Worm (Caenorhabditis elegans): Measurements from ENCODE around the gene nlp-34.

Gene nlp-34

ce11 chrV:3974361-3974760 is 4.6 kb downstream of the nlp-34 start, which contains the start of gene str-82:
TSS of gene str-82 (plus strand) at chrV:3974661.
- no peak for TF ChIP-seq pes-1 (GFP tag; IDR thresholded peaks at IDR 0.05)
- TF ChIP-seq tbx-11 (GFP tag; IDR thresholded peaks at IDR 0.05): no peak
- no peak for TF ChIP-seq hmg-4 (GFP tag; optimal IDR thresholded peaks at IDR 0.05)
- TF ChIP-seq aly-1 (tag; optimal IDR thresholded peaks at IDR 0.05): no peak
- TF ChIP-seq sea-1 (GFP tag; conservative IDR thresholded peaks at IDR 0.05): no peak
- no peak for TF ChIP-seq tbx-37 (GFP tag; conservative IDR thresholded peaks at IDR 0.05)
- TF ChIP-seq F13C5.2 (tag; optimal IDR thresholded peaks at IDR 0.05): no peak
- TF ChIP-seq ama-1 (optimal IDR thresholded peaks at IDR 0.05): no peak
- no peak for TF ChIP-seq ets-7 (tag; optimal IDR thresholded peaks at IDR 0.05)
- no peak for TF ChIP-seq B0310.2 (tag; optimal IDR thresholded peaks at IDR 0.05)
- no peak for TF ChIP-seq ceh-36 (tag; optimal IDR thresholded peaks at IDR 0.05)
- no peak for TF ChIP-seq tra-4 (tag; optimal IDR thresholded peaks at IDR 0.05)
- TF ChIP-seq ceh-13 (GFP tag; optimal IDR thresholded peaks at IDR 0.05): no peak
- no peak for TF ChIP-seq hnd-1 (tag; optimal IDR thresholded peaks at IDR 0.05)
- TF ChIP-seq hmbx-1 (tag; optimal IDR thresholded peaks at IDR 0.05): no peak
- no peak for TF ChIP-seq scrt-1 (GFP tag; IDR thresholded peaks at IDR 0.05)
- no peak for TF ChIP-seq flt-1 (GFP tag; IDR thresholded peaks at IDR 0.05)

- no peak for TF ChIP-seq hnd-1 (tag; optimal IDR thresholded peaks at IDR 0.05)
- TF ChIP-seq F13C5.2 (tag; optimal IDR thresholded peaks at IDR 0.05): no peak
- no peak for TF ChIP-seq flt-1 (GFP tag; IDR thresholded peaks at IDR 0.05)
- no peak for TF ChIP-seq tbx-11 (GFP tag; IDR thresholded peaks at IDR 0.05)
- TF ChIP-seq aly-1 (tag; optimal IDR thresholded peaks at IDR 0.05): no peak
- no peak for TF ChIP-seq tbx-37 (GFP tag; conservative IDR thresholded peaks at IDR 0.05)
- TF ChIP-seq ets-7 (tag; optimal IDR thresholded peaks at IDR 0.05): no peak
- TF ChIP-seq hmg-4 (GFP tag; optimal IDR thresholded peaks at IDR 0.05): no peak
- TF ChIP-seq scrt-1 (GFP tag; IDR thresholded peaks at IDR 0.05): no peak
- TF ChIP-seq hmbx-1 (tag; optimal IDR thresholded peaks at IDR 0.05): no peak
- no peak for TF ChIP-seq ceh-36 (tag; optimal IDR thresholded peaks at IDR 0.05)
- TF ChIP-seq B0310.2 (tag; optimal IDR thresholded peaks at IDR 0.05): no peak
- TF ChIP-seq tra-4 (tag; optimal IDR thresholded peaks at IDR 0.05): no peak
- TF ChIP-seq pes-1 (GFP tag; IDR thresholded peaks at IDR 0.05): no peak
- TF ChIP-seq sea-1 (GFP tag; conservative IDR thresholded peaks at IDR 0.05): no peak
- TF ChIP-seq ama-1 (optimal IDR thresholded peaks at IDR 0.05): no peak
- TF ChIP-seq ceh-13 (GFP tag; optimal IDR thresholded peaks at IDR 0.05): no peak
Measured at ce11 chrV:3972846-3973245, 6.1 kb downstream of the nlp-34 start, which contains the start of gene cyp-34A10. TSS of gene cyp-34A10 (minus strand) at chrV:3972991.

- TF ChIP-seq aly-1 (tag; optimal IDR thresholded peaks at IDR 0.05) (no peak), ama-1 (optimal IDR thresholded peaks at IDR 0.05) (no peak), hnd-1 (tag; optimal IDR thresholded peaks at IDR 0.05) (no peak), ceh-13 (GFP tag; optimal IDR thresholded peaks at IDR 0.05) (no peak), sea-1 (GFP tag; conservative IDR thresholded peaks at IDR 0.05) (no peak), B0310.2 (tag; optimal IDR thresholded peaks at IDR 0.05) (no peak), tbx-11 (GFP tag; IDR thresholded peaks at IDR 0.05) (no peak), scrt-1 (GFP tag; IDR thresholded peaks at IDR 0.05) (no peak), flt-1 (GFP tag; IDR thresholded peaks at IDR 0.05) (no peak), pes-1 (GFP tag; IDR thresholded peaks at IDR 0.05) (no peak), hmbx-1 (tag; optimal IDR thresholded peaks at IDR 0.05) (no peak)
Measured at ce11 chrV:3970410-3970809, 8.5 kb downstream of the nlp-34 start, which contains the start of gene cyp-34A9. TSS of gene cyp-34A9 (minus strand) at chrV:3970540.

ce11 chrV:3969664-3970063 is 9.3 kb downstream of the nlp-34 start:
- TF ChIP-seq ama-1 (optimal IDR thresholded peaks at IDR 0.05) (no peak), hmbx-1 (tag; optimal IDR thresholded peaks at IDR 0.05) (no peak), ets-7 (tag; optimal IDR thresholded peaks at IDR 0.05) (no peak)

- no peak for TF ChIP-seq B0310.2 (tag; optimal IDR thresholded peaks at IDR 0.05)
- TF ChIP-seq tbx-37 (GFP tag; conservative IDR thresholded peaks at IDR 0.05): no peak
- TF ChIP-seq hmbx-1 (tag; optimal IDR thresholded peaks at IDR 0.05): no peak
- no peak for TF ChIP-seq aly-1 (tag; optimal IDR thresholded peaks at IDR 0.05)
- no peak for TF ChIP-seq ceh-36 (tag; optimal IDR thresholded peaks at IDR 0.05)
- TF ChIP-seq ets-7 (tag; optimal IDR thresholded peaks at IDR 0.05): no peak
Measured at ce11 chrV:3968929-3969328, 10.0 kb downstream of the nlp-34 start.

- TF ChIP-seq B0310.2 (tag; optimal IDR thresholded peaks at IDR 0.05) (no peak), ama-1 (optimal IDR thresholded peaks at IDR 0.05) (no peak), hnd-1 (tag; optimal IDR thresholded peaks at IDR 0.05) (no peak), tbx-37 (GFP tag; conservative IDR thresholded peaks at IDR 0.05) (no peak), tra-4 (tag; optimal IDR thresholded peaks at IDR 0.05) (no peak), ets-7 (tag; optimal IDR thresholded peaks at IDR 0.05) (no peak), tbx-11 (GFP tag; IDR thresholded peaks at IDR 0.05) (no peak), hmbx-1 (tag; optimal IDR thresholded peaks at IDR 0.05) (no peak), pes-1 (GFP tag; IDR thresholded peaks at IDR 0.05) (no peak), hmg-4 (GFP tag; optimal IDR thresholded peaks at IDR 0.05) (no peak)
Measured at ce11 chrV:3967762-3968161, 11.2 kb downstream of the nlp-34 start, which contains the start of gene cyp-34A8. TSS of gene cyp-34A8 (minus strand) at chrV:3967823.

- TF ChIP-seq aly-1 (tag; optimal IDR thresholded peaks at IDR 0.05) (no peak), tbx-11 (GFP tag; IDR thresholded peaks at IDR 0.05) (no peak), flt-1 (GFP tag; IDR thresholded peaks at IDR 0.05) (no peak), hmbx-1 (tag; optimal IDR thresholded peaks at IDR 0.05) (no peak), ceh-36 (tag; optimal IDR thresholded peaks at IDR 0.05) (no peak), ets-7 (tag; optimal IDR thresholded peaks at IDR 0.05) (no peak), sea-1 (GFP tag; conservative IDR thresholded peaks at IDR 0.05) (no peak), pes-1 (GFP tag; IDR thresholded peaks at IDR 0.05) (no peak), tra-4 (tag; optimal IDR thresholded peaks at IDR 0.05) (no peak), hmg-4 (GFP tag; optimal IDR thresholded peaks at IDR 0.05) (no peak), scrt-1 (GFP tag; IDR thresholded peaks at IDR 0.05) (no peak), F13C5.2 (tag; optimal IDR thresholded peaks at IDR 0.05) (no peak), hnd-1 (tag; optimal IDR thresholded peaks at IDR 0.05) (no peak), B0310.2 (tag; optimal IDR thresholded peaks at IDR 0.05) (no peak), ceh-13 (GFP tag; optimal IDR thresholded peaks at IDR 0.05) (no peak), ama-1 (optimal IDR thresholded peaks at IDR 0.05) (no peak)
Measured at ce11 chrV:3963715-3964114, 15.2 kb downstream of the nlp-34 start, which contains the start of gene cyp-34A7. TSS of gene cyp-34A7 (minus strand) at chrV:3963815.

Measured in whole organism, early embryonic.